Worm (Caenorhabditis elegans): ENCODE data around the gene C16E9.1.

The C16E9.1 gene

ce11 chrX:6971301-6971700 lies 31.3 kb downstream of the C16E9.1 start:
- TF ChIP-seq ztf-23 (GFP tag; IDR thresholded peaks at IDR 0.05), result no peak
- TF ChIP-seq med-1 (GFP tag; optimal IDR thresholded peaks at IDR 0.05; ENCODE audit: insufficient read depth), result no peak
- TF ChIP-seq klf-2 (GFP tag; conservative IDR thresholded peaks at IDR 0.05), result no peak
- no peak for TF ChIP-seq T22C8.4 (GFP tag; IDR thresholded peaks at IDR 0.05)
- no peak for TF ChIP-seq cog-1 (tag; optimal IDR thresholded peaks at IDR 0.05)

- TF ChIP-seq ref-1 (GFP tag; conservative IDR thresholded peaks at IDR 0.05) (no peak), klf-2 (GFP tag; conservative IDR thresholded peaks at IDR 0.05) (no peak), ztf-23 (GFP tag; IDR thresholded peaks at IDR 0.05) (no peak), ztf-29 (GFP tag; IDR thresholded peaks at IDR 0.05) (no peak), cog-1 (tag; optimal IDR thresholded peaks at IDR 0.05) (no peak), med-1 (GFP tag; optimal IDR thresholded peaks at IDR 0.05; ENCODE audit: insufficient read depth) (no peak), T22C8.4 (GFP tag; IDR thresholded peaks at IDR 0.05) (no peak), tab-1 (GFP tag; IDR thresholded peaks at IDR 0.05) (no peak), flt-1 (GFP tag; IDR thresholded peaks at IDR 0.05) (no peak)
Measured at ce11 chrX:6988212-6988611, 48.2 kb downstream of the C16E9.1 start.

ce11 chrX:6989342-6989741 lies 49.3 kb downstream of the C16E9.1 start, which contains the start of gene F01E11.18:
Gene F01E11.18, plus strand, starts transcription at chrX:6989642.
- TF ChIP-seq ztf-23 (GFP tag; IDR thresholded peaks at IDR 0.05), result no peak
- TF ChIP-seq med-1 (GFP tag; optimal IDR thresholded peaks at IDR 0.05; ENCODE audit: insufficient read depth), result no peak
- TF ChIP-seq ztf-29 (GFP tag; IDR thresholded peaks at IDR 0.05), result no peak
- TF ChIP-seq flt-1 (GFP tag; IDR thresholded peaks at IDR 0.05), result no peak
- TF ChIP-seq ref-1 (GFP tag; conservative IDR thresholded peaks at IDR 0.05), result no peak
- TF ChIP-seq T22C8.4 (GFP tag; IDR thresholded peaks at IDR 0.05), result no peak
- no peak for TF ChIP-seq tab-1 (GFP tag; IDR thresholded peaks at IDR 0.05)
- no peak for TF ChIP-seq cog-1 (tag; optimal IDR thresholded peaks at IDR 0.05)
- no peak for TF ChIP-seq klf-2 (GFP tag; conservative IDR thresholded peaks at IDR 0.05)

ce11 chrX:6991427-6991826 lies 51.4 kb downstream of the C16E9.1 start, which contains the start of gene ugt-57:
Gene ugt-57, plus strand, starts transcription at chrX:6991727.
- no peak for TF ChIP-seq T22C8.4 (GFP tag; IDR thresholded peaks at IDR 0.05)
- TF ChIP-seq tab-1 (GFP tag; IDR thresholded peaks at IDR 0.05), result no peak
- no peak for TF ChIP-seq ztf-29 (GFP tag; IDR thresholded peaks at IDR 0.05)
- TF ChIP-seq cog-1 (tag; optimal IDR thresholded peaks at IDR 0.05), result no peak
- no peak for TF ChIP-seq ztf-23 (GFP tag; IDR thresholded peaks at IDR 0.05)
- TF ChIP-seq ref-1 (GFP tag; conservative IDR thresholded peaks at IDR 0.05), result no peak
- no peak for TF ChIP-seq klf-2 (GFP tag; conservative IDR thresholded peaks at IDR 0.05)
- no peak for TF ChIP-seq med-1 (GFP tag; optimal IDR thresholded peaks at IDR 0.05; ENCODE audit: insufficient read depth)
- TF ChIP-seq flt-1 (GFP tag; IDR thresholded peaks at IDR 0.05), result no peak
